Worm (Caenorhabditis elegans) whole organism, early embryonic: ENCODE measurements around the gene F49C5.3.

Experiments used
- ama-1 ChIP-seq: fragments of 150-350 bp; optimal IDR thresholded peaks from 2 replicates; lab custom pipeline; 2014
- ceh-13 ChIP-seq: fragments of 200-800 bp; sonication (Bioruptor generic); optimal IDR thresholded peaks from 2 replicates; lab custom pipeline; 2018; ENCODE audit warnings: mild to moderate bottlenecking, missing genetic modification characterization, missing compliant biosample characterization
- ceh-36 ChIP-seq: sonication (generic microtip); optimal IDR thresholded peaks from 2 replicates; lab custom pipeline; 2016; ENCODE audit warnings: missing genetic modification characterization, inconsistent platforms, missing compliant biosample characterization
- flt-1 ChIP-seq: fragments of 200-800 bp; sonication (Bioruptor generic); IDR thresholded peaks from 2 replicates; pipeline ENCODE4 v1.3.6; 2022; ENCODE audit warnings: missing genetic modification characterization, missing compliant biosample characterization
- hmg-4 ChIP-seq: fragments of 200-800 bp; sonication (Bioruptor generic); optimal IDR thresholded peaks from 2 replicates; lab custom pipeline; 2018; ENCODE audit warnings: mild to moderate bottlenecking, missing genetic modification characterization, missing compliant biosample characterization
- hnd-1 ChIP-seq: sonication (generic microtip); optimal IDR thresholded peaks from 2 replicates; lab custom pipeline; 2016; ENCODE audit warnings: missing genetic modification characterization, missing compliant biosample characterization
- scrt-1 ChIP-seq: fragments of 200-800 bp; sonication (Bioruptor generic); IDR thresholded peaks from 2 replicates; pipeline ENCODE4 v1.3.6; 2022; ENCODE audit warnings: missing genetic modification characterization, missing compliant biosample characterization
- sea-1 ChIP-seq: fragments of 200-800 bp; sonication (Bioruptor generic); conservative IDR thresholded peaks from 2 replicates; pipeline ENCODE4 v1.3.6; 2022; ENCODE audit warnings: missing genetic modification characterization, missing compliant biosample characterization
- tbx-11 ChIP-seq: fragments of 200-800 bp; sonication (Bioruptor generic); IDR thresholded peaks from 2 replicates; pipeline ENCODE4 v1.3.6; 2022; ENCODE audit warnings: missing genetic modification characterization, missing compliant biosample characterization
- tra-4 ChIP-seq: sonication (generic microtip); optimal IDR thresholded peaks from 2 replicates; lab custom pipeline; 2017; ENCODE audit warnings: missing genetic modification characterization, missing compliant biosample characterization

DNA sequence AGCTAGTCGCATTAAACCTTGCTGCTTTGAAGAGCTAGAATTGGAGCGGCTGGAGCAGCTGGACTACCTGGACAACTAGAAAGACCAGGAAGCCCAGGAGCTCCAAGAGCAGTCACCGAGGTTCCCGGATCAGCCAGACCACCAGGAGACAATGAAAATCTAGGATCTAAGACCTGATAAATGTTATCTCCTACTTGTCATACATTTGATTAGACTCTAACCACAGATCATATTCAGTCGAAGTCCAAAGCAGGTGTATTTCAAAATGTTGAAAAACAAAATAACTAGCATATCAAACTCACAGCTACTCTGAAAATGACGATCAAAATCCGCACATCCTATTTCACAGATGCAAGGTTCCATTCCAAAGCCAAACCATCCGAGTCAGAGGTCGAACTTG, 44.4 kb upstream of the F49C5.3 start, which contains the start of gene srz-6:
- no peak for TF ChIP-seq ama-1 (lab: Kevin White, UChicago)
- TF ChIP-seq tbx-11: no peak
- no peak for TF ChIP-seq tra-4 (tag; lab: Kevin White, UChicago)
- no peak for TF ChIP-seq hmg-4
- no peak for TF ChIP-seq scrt-1 (GFP tag; lab: Robert Waterston, UW)
- no peak for TF ChIP-seq flt-1 (GFP tag; lab: Robert Waterston, UW)
- TF ChIP-seq ceh-36 (tag; lab: Kevin White, UChicago): no peak
- no peak for TF ChIP-seq ceh-13 (GFP tag; lab: Kevin White, UChicago)
- TF ChIP-seq sea-1 (GFP tag; lab: Robert Waterston, UW): no peak
- TF ChIP-seq hnd-1 (tag; lab: Kevin White, UChicago): no peak
